Fruit fly (Drosophila melanogaster) whole organism, embryonic: ENCODE measurements around the gene CG17124.
A peak's percentile ranks its signal among the peaks of the same experiment; 100 is the strongest.

Experiments
- CG1024 ChIP-seq: fragments of 200-800 bp; sonication (Bioruptor generic); IDR thresholded peaks from 2 replicates; pipeline ENCODE4 v1.3.6; 2022; ENCODE audit warnings: missing biosample characterization, missing genetic modification characterization
- CG10267 ChIP-seq: fragments of 200-800 bp; sonication (Bioruptor generic); optimal IDR thresholded peaks from 2 replicates; lab custom pipeline; 2018; ENCODE audit warnings: missing biosample characterization, mild to moderate bottlenecking, missing genetic modification characterization, moderate library complexity
- CG10462 ChIP-seq: fragments of 200-800 bp; sonication (Bioruptor generic); optimal IDR thresholded peaks from 2 replicates; lab custom pipeline; 2016; ENCODE audit warnings: missing biosample characterization, missing genetic modification characterization
- CG11504 ChIP-seq: fragments of 200-800 bp; sonication (Bioruptor generic); optimal IDR thresholded peaks from 3 replicates; lab custom pipeline; 2019; ENCODE audit warnings: missing biosample characterization, mild to moderate bottlenecking, missing genetic modification characterization, moderate library complexity
- CG11696 ChIP-seq: fragments of 200-800 bp; sonication (Bioruptor generic); IDR thresholded peaks from 2 replicates; pipeline ENCODE4 v1.3.6; 2022; ENCODE audit warnings: missing biosample characterization, missing genetic modification characterization
- CG12071 ChIP-seq: fragments of 200-800 bp; sonication (Bioruptor generic); optimal IDR thresholded peaks from 3 replicates; lab custom pipeline; 2018; ENCODE audit warnings: missing biosample characterization, mild to moderate bottlenecking, missing genetic modification characterization
- CG12155 ChIP-seq: fragments of 200-800 bp; sonication (Bioruptor generic); optimal IDR thresholded peaks from 3 replicates; lab custom pipeline; 2016; ENCODE audit warnings: missing biosample characterization, missing genetic modification characterization
- CG13894 ChIP-seq: fragments of 200-800 bp; sonication (Bioruptor generic); optimal IDR thresholded peaks from 3 replicates; lab custom pipeline; 2018; ENCODE audit warnings: missing biosample characterization, mild to moderate bottlenecking, missing genetic modification characterization, moderate library complexity
- CG14014 ChIP-seq: fragments of 200-800 bp; sonication (Bioruptor generic); IDR thresholded peaks from 2 replicates; pipeline ENCODE4 v1.3.6; 2022; ENCODE audit warnings: missing biosample characterization, missing genetic modification characterization
- CG1603 ChIP-seq: fragments of 200-800 bp; sonication (Bioruptor generic); optimal IDR thresholded peaks from 2 replicates; lab custom pipeline; 2019; ENCODE audit warnings: missing biosample characterization, mild to moderate bottlenecking, missing genetic modification characterization, moderate library complexity
- CG17612 ChIP-seq: fragments of 200-800 bp; sonication (Bioruptor generic); IDR thresholded peaks from 2 replicates; pipeline ENCODE4 v1.3.6; 2022; ENCODE audit warnings: missing biosample characterization, missing genetic modification characterization
- CG2889 ChIP-seq: fragments of 200-800 bp; sonication (Bioruptor generic); IDR thresholded peaks from 3 replicates; pipeline ENCODE4 v1.3.6; 2022; ENCODE audit warnings: missing biosample characterization, missing genetic modification characterization
- CG31365 ChIP-seq: fragments of 200-800 bp; sonication (Bioruptor generic); optimal IDR thresholded peaks from 2 replicates; lab custom pipeline; 2018; ENCODE audit warnings: missing biosample characterization, mild to moderate bottlenecking, missing genetic modification characterization
- CG3163 ChIP-seq: fragments of 200-800 bp; sonication (Bioruptor generic); optimal IDR thresholded peaks from 3 replicates; lab custom pipeline; 2016; ENCODE audit warnings: missing biosample characterization, missing genetic modification characterization
- CG34422 ChIP-seq: fragments of 200-800 bp; sonication (Bioruptor generic); IDR thresholded peaks from 3 replicates; pipeline ENCODE4 v1.3.6; 2022; ENCODE audit warnings: missing biosample characterization, missing genetic modification characterization
- CG6791 ChIP-seq: fragments of 200-800 bp; sonication (Bioruptor generic); IDR thresholded peaks from 3 replicates; pipeline ENCODE4 v1.3.6; 2022; ENCODE audit warnings: missing biosample characterization, missing genetic modification characterization; ENCODE audit not compliant: partially characterized antibody
- CG6813 ChIP-seq: fragments of 200-800 bp; sonication (Bioruptor generic); optimal IDR thresholded peaks from 2 replicates; lab custom pipeline; 2017; ENCODE audit warnings: missing biosample characterization, missing genetic modification characterization, mild to moderate bottlenecking, moderate library complexity, missing genetic modification reagents
- CG7372 ChIP-seq: fragments of 200-800 bp; sonication (Bioruptor generic); IDR thresholded peaks from 2 replicates; pipeline ENCODE4 v1.3.6; 2022; ENCODE audit warnings: missing biosample characterization, missing genetic modification characterization
- CG7745 ChIP-seq: fragments of 200-800 bp; sonication (Bioruptor generic); optimal IDR thresholded peaks from 2 replicates; lab custom pipeline; 2018; ENCODE audit warnings: missing biosample characterization, mild to moderate bottlenecking, missing genetic modification characterization, moderate library complexity
- CG9215 ChIP-seq: fragments of 200-800 bp; sonication (Bioruptor generic); IDR thresholded peaks from 2 replicates; pipeline ENCODE4 v1.3.6; 2022; ENCODE audit warnings: missing biosample characterization, missing genetic modification characterization
- E2f2 ChIP-seq: fragments of 200-800 bp; sonication (Bioruptor generic); IDR thresholded peaks from 2 replicates; pipeline ENCODE4 v1.3.6; 2022; ENCODE audit warnings: missing biosample characterization, missing genetic modification characterization
- Elba2 ChIP-seq: fragments of 200-800 bp; sonication (Bioruptor generic); optimal IDR thresholded peaks from 3 replicates; lab custom pipeline; 2016; ENCODE audit warnings: missing biosample characterization, missing genetic modification characterization
- Ets97D ChIP-seq: fragments of 200-800 bp; sonication (Bioruptor generic); optimal IDR thresholded peaks from 3 replicates; lab custom pipeline; 2016; ENCODE audit warnings: missing biosample characterization, missing genetic modification characterization
- HLH3B ChIP-seq: fragments of 200-800 bp; sonication (Bioruptor generic); IDR thresholded peaks from 2 replicates; pipeline ENCODE4 v1.3.6; 2022; ENCODE audit warnings: missing biosample characterization, missing genetic modification characterization
- Lhr ChIP-seq: fragments of 200-800 bp; sonication (Bioruptor generic); optimal IDR thresholded peaks from 3 replicates; lab custom pipeline; 2017; ENCODE audit warnings: mild to moderate bottlenecking, missing biosample characterization, missing genetic modification reagents, missing genetic modification characterization
- MBD-R2 ChIP-seq: fragments of 200-800 bp; sonication (Bioruptor generic); IDR thresholded peaks from 2 replicates; pipeline ENCODE4 v1.3.6; 2022; ENCODE audit warnings: missing biosample characterization, missing genetic modification characterization
- Mes4 ChIP-seq: fragments of 200-800 bp; sonication (Bioruptor generic); optimal IDR thresholded peaks from 2 replicates; lab custom pipeline; 2016; ENCODE audit warnings: missing biosample characterization, missing genetic modification characterization
- Nf-YA ChIP-seq: fragments of 200-800 bp; sonication (Bioruptor generic); IDR thresholded peaks from 2 replicates; pipeline ENCODE4 v1.3.6; 2022; ENCODE audit warnings: missing biosample characterization, missing genetic modification characterization
- Nf-YB ChIP-seq: fragments of 200-800 bp; sonication (Bioruptor generic); optimal IDR thresholded peaks from 3 replicates; lab custom pipeline; 2019; ENCODE audit warnings: missing biosample characterization, mild to moderate bottlenecking, missing genetic modification characterization, moderate library complexity
- cas ChIP-seq: fragments of 200-800 bp; sonication (Bioruptor generic); IDR thresholded peaks from 2 replicates; pipeline ENCODE4 v1.3.6; 2022; ENCODE audit warnings: missing biosample characterization, missing genetic modification characterization
- chm ChIP-seq: fragments of 200-800 bp; sonication (Bioruptor generic); IDR thresholded peaks from 2 replicates; pipeline ENCODE4 v1.3.6; 2022; ENCODE audit warnings: missing biosample characterization, missing genetic modification characterization
- chn ChIP-seq: fragments of 200-800 bp; sonication (Bioruptor generic); optimal IDR thresholded peaks from 2 replicates; lab custom pipeline; 2016; ENCODE audit warnings: missing biosample characterization, missing genetic modification characterization
- corto ChIP-seq: fragments of 200-800 bp; sonication (Bioruptor generic); optimal IDR thresholded peaks from 2 replicates; lab custom pipeline; 2016; ENCODE audit warnings: missing biosample characterization, mild to moderate bottlenecking, missing genetic modification characterization, moderate library complexity
- dmrt11E ChIP-seq: fragments of 200-800 bp; sonication (Bioruptor generic); optimal IDR thresholded peaks from 3 replicates; lab custom pipeline; 2018; ENCODE audit warnings: missing biosample characterization, mild to moderate bottlenecking, missing genetic modification characterization, moderate library complexity
- emc ChIP-seq: fragments of 200-800 bp; sonication (Bioruptor generic); optimal IDR thresholded peaks from 2 replicates; lab custom pipeline; 2016; ENCODE audit warnings: missing biosample characterization, missing genetic modification characterization
- ftz-f1 ChIP-seq: fragments of 200-800 bp; sonication (Bioruptor generic); optimal IDR thresholded peaks from 2 replicates; lab custom pipeline; 2016; ENCODE audit warnings: missing biosample characterization, missing genetic modification characterization
- gce ChIP-seq: fragments of 200-800 bp; sonication (Bioruptor generic); IDR thresholded peaks from 3 replicates; pipeline ENCODE4 v1.3.6; 2022; ENCODE audit warnings: missing biosample characterization, missing genetic modification characterization
- grn ChIP-seq: fragments of 200-800 bp; sonication (Bioruptor generic); optimal IDR thresholded peaks from 3 replicates; lab custom pipeline; 2017; ENCODE audit warnings: missing biosample characterization, missing genetic modification characterization
- gsb-n ChIP-seq: fragments of 200-800 bp; sonication (Bioruptor generic); optimal IDR thresholded peaks from 3 replicates; lab custom pipeline; 2018; ENCODE audit warnings: missing biosample characterization, mild to moderate bottlenecking, missing genetic modification characterization
- ind ChIP-seq: fragments of 200-800 bp; sonication (Bioruptor generic); optimal IDR thresholded peaks from 3 replicates; lab custom pipeline; 2016; ENCODE audit warnings: missing biosample characterization, missing genetic modification characterization
- luna ChIP-seq: fragments of 200-800 bp; sonication (Bioruptor generic); optimal IDR thresholded peaks from 2 replicates; lab custom pipeline; 2016; ENCODE audit warnings: missing biosample characterization, missing genetic modification characterization
- mam ChIP-seq: fragments of 200-800 bp; sonication (Bioruptor generic); optimal IDR thresholded peaks from 3 replicates; lab custom pipeline; 2016; ENCODE audit warnings: missing biosample characterization, missing genetic modification characterization
- nerfin-1 ChIP-seq: fragments of 200-800 bp; sonication (Bioruptor generic); optimal IDR thresholded peaks from 3 replicates; lab custom pipeline; 2019; ENCODE audit warnings: missing biosample characterization, mild to moderate bottlenecking, missing genetic modification characterization, moderate library complexity
- sisA ChIP-seq: fragments of 200-800 bp; sonication (Bioruptor generic); IDR thresholded peaks from 2 replicates; pipeline ENCODE4 v1.3.6; 2022; ENCODE audit warnings: missing biosample characterization, missing genetic modification characterization
- vvl ChIP-seq: fragments of 200-800 bp; sonication (Bioruptor generic); IDR thresholded peaks from 2 replicates; pipeline ENCODE4 v1.3.6; 2022; ENCODE audit warnings: missing biosample characterization, missing genetic modification characterization
- wor ChIP-seq: fragments of 200-800 bp; sonication (Bioruptor generic); IDR thresholded peaks from 2 replicates; pipeline ENCODE4 v1.3.6; 2022; ENCODE audit warnings: missing biosample characterization, missing genetic modification characterization
- yki ChIP-seq: fragments of >200 bp; optimal IDR thresholded peaks from 3 replicates; lab custom pipeline; 2018
- z ChIP-seq: fragments of 200-800 bp; sonication (Bioruptor generic); IDR thresholded peaks from 3 replicates; pipeline ENCODE4 v1.3.6; 2022; ENCODE audit warnings: missing biosample characterization, missing genetic modification characterization

The CG17124 gene

dm6 chr2L:10752668-10753067 lies 3.5 kb downstream of the CG17124 start:
- TF ChIP-seq CG7372 (GFP tag; lab: Robert Waterston, UW) (peak; percentile 18; the same call in 1 of the 2 replicates), CG12071 (GFP tag; lab: Kevin White, UChicago) (no peak)
- TF ChIP-seq, all 482 proteins: peak for 1

DNA sequence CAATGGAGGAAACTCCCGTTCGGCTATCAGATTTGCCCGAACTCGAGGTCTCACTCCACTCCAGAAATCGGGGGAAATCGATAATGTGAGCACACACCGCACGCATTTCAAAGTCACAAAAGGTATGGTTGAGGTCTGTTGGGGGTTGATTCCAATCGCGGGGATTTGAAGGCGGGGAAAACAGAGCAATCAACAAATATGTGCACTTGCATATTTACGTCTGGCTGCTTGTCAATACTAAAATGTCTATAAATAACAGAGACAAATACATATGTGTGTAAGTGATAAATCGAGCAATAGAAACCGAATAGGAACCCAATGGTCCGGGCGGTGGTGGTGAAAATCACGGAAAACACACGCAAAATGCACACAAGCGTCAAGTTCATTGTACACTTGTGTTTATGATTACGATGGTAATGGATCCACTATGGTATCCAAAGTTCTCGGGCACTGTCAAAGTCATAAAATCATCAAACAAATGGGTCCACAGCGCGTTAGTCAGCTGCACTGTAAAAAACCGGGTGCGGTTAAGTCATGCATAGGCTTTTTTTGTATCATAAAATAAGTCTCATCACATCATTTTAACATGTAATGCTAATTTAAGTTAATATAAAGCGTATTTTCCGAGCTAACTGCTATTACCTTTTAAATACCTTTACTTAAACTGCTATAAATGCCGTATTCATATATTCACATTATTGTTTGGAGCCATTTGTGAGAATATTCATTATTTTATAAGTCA lies 4.1 kb downstream of the CG17124 start:
- TF ChIP-seq CG10462 (GFP tag; lab: Kevin White, UChicago) (peak; percentile 86), z (peak; percentile 68), ftz-f1 (GFP tag; lab: Kevin White, UChicago) (no peak), wor (no peak), CG3163 (GFP tag; lab: Kevin White, UChicago) (peak; percentile 72), CG10267 (tag; lab: Kevin White, UChicago) (peak; percentile 64), CG12155 (GFP tag; lab: Kevin White, UChicago) (peak; percentile 44), cas (GFP tag; lab: Robert Waterston, UW) (peak; percentile 20; the same call in 1 of the 2 replicates), luna (no peak), CG2889 (no peak), CG13894 (peak; percentile 89), CG1024 (GFP tag; lab: Robert Waterston, UW) (peak; percentile 89), CG34422 (GFP tag; lab: Robert Waterston, UW) (peak; percentile 80), MBD-R2 (GFP tag; lab: Robert Waterston, UW) (peak; percentile 23; the same call in 1 of the 2 replicates), Ets97D (GFP tag; lab: Kevin White, UChicago) (peak; percentile 54), CG11504 (peak; percentile 78), CG9215 (GFP tag; lab: Robert Waterston, UW) (no peak), gce (GFP tag; lab: Robert Waterston, UW) (peak; percentile 92), CG6791 (GFP tag; lab: Robert Waterston, UW) (no peak), Elba2 (GFP tag; lab: Kevin White, UChicago) (no peak), chn (GFP tag; lab: Kevin White, UChicago) (no peak), ind (peak; percentile 36), nerfin-1 (tag; lab: Kevin White, UChicago) (peak; percentile 91), chm (GFP tag; lab: Robert Waterston, UW) (peak; percentile 92; the same call in 1 of the 2 replicates), Mes4 (GFP tag; lab: Kevin White, UChicago) (peak; percentile 95), CG7745 (tag; lab: Kevin White, UChicago) (peak; percentile 93), Lhr (peak; percentile 95), CG11696 (peak; percentile 84), CG14014 (GFP tag; lab: Robert Waterston, UW) (peak; percentile 78; the same call in 1 of the 2 replicates), vvl (peak; percentile 86), sisA (GFP tag; lab: Robert Waterston, UW) (no peak), dmrt11E (tag; lab: Kevin White, UChicago) (peak; percentile 98), Nf-YA (GFP tag; lab: Robert Waterston, UW) (peak; percentile 75), E2f2 (GFP tag; lab: Robert Waterston, UW) (peak; percentile 62; the same call in 1 of the 2 replicates), CG31365 (peak; percentile 75), gsb-n (peak; percentile 97), CG6813 (peak; percentile 96), grn (GFP tag; lab: Kevin White, UChicago) (peak; percentile 98), emc (GFP tag; lab: Kevin White, UChicago) (peak; percentile 3), yki (lab: Kevin White, UChicago) (no peak), CG1603 (tag; lab: Kevin White, UChicago) (peak; percentile 97), Nf-YB (GFP tag; lab: Kevin White, UChicago) (peak; percentile 69), HLH3B (GFP tag; lab: Robert Waterston, UW) (peak; percentile 81), CG17612 (GFP tag; lab: Robert Waterston, UW) (peak; percentile 81), corto (GFP tag; lab: Kevin White, UChicago) (no peak), mam (GFP tag; lab: Kevin White, UChicago) (peak; percentile 38)
